Worm (Caenorhabditis elegans) whole organism, L4 larva: ENCODE data around the gene ddx-15.

ENCODE experiments used
- F26F4.8 ChIP-seq: fragments of 200-800 bp; sonication (Bioruptor generic); conservative IDR thresholded peaks from 2 replicates; pipeline ENCODE4 v1.3.6; 2022; ENCODE audit warnings: missing genetic modification characterization, missing compliant biosample characterization
- F37D6.2 ChIP-seq: sonication (generic microtip); optimal IDR thresholded peaks from 2 replicates; lab custom pipeline; 2016; ENCODE audit warnings: mild to moderate bottlenecking, missing genetic modification characterization, missing compliant biosample characterization
- T20F7.1 ChIP-seq: fragments of 200-800 bp; sonication (Bioruptor generic); optimal IDR thresholded peaks from 2 replicates; lab custom pipeline; 2018; ENCODE audit warnings: mild to moderate bottlenecking, missing genetic modification characterization, missing compliant biosample characterization
- T26A8.4 ChIP-seq: fragments of 200-800 bp; sonication (Bioruptor generic); IDR thresholded peaks from 2 replicates; pipeline ENCODE4 v1.3.6; 2022; ENCODE audit warnings: missing genetic modification characterization, missing compliant biosample characterization
- Y5F2A.4 ChIP-seq: fragments of 200-800 bp; sonication (Bioruptor generic); optimal IDR thresholded peaks from 2 replicates; lab custom pipeline; 2018; ENCODE audit warnings: mild to moderate bottlenecking, missing genetic modification characterization, missing compliant biosample characterization
- Y75B8A.6 ChIP-seq: fragments of 200-800 bp; sonication (Bioruptor generic); IDR thresholded peaks from 2 replicates; pipeline ENCODE4 v1.3.6; 2022; ENCODE audit warnings: missing genetic modification reagents, missing genetic modification characterization, missing compliant biosample characterization
- ZK337.2 ChIP-seq: fragments of 200-800 bp; sonication (Bioruptor generic); IDR thresholded peaks from 2 replicates; pipeline ENCODE4 v1.3.6; 2022; ENCODE audit warnings: missing genetic modification reagents, missing genetic modification characterization, missing compliant biosample characterization
- aha-1 ChIP-seq: fragments of 150-350 bp; peaks from one replicate; lab custom pipeline; 2014; ENCODE audit warnings: missing biosample characterization, missing genetic modification characterization
- ama-1 ChIP-seq: fragments of 150-350 bp; optimal IDR thresholded peaks from 2 replicates; lab custom pipeline; 2014; ENCODE audit warnings: inconsistent platforms, mixed read lengths
- ceh-44 ChIP-seq: fragments of 200-800 bp; sonication (Bioruptor generic); IDR thresholded peaks from 2 replicates; pipeline ENCODE4 v1.3.6; 2022; ENCODE audit warnings: missing genetic modification reagents, missing genetic modification characterization, missing compliant biosample characterization
- cey-2 ChIP-seq: sonication (generic microtip); optimal IDR thresholded peaks from 3 replicates; lab custom pipeline; 2017; ENCODE audit warnings: missing genetic modification characterization, mild to moderate bottlenecking, missing compliant biosample characterization, antibody characterized with exemption, borderline replicate concordance; ENCODE audit not compliant: insufficient read depth
- ctbp-1 ChIP-seq: fragments of 200-800 bp; sonication (Bioruptor generic); IDR thresholded peaks from 2 replicates; pipeline ENCODE4 v1.3.6; 2022; ENCODE audit warnings: missing genetic modification reagents, missing genetic modification characterization, missing compliant biosample characterization
- daf-16 ChIP-seq, 3 experiments: sonication (generic microtip); optimal IDR thresholded peaks; 2 replicates each; lab custom pipeline; 2016 to 2017; ENCODE audit warnings: missing genetic modification characterization in 3 of 3, missing genetic modification reagents in 3 of 3, mild to moderate bottlenecking in 2 of 3, missing compliant biosample characterization in 2 of 3, missing biosample characterization in 1 of 3, moderate library complexity in 1 of 3
- dmd-6 ChIP-seq: fragments of 200-800 bp; sonication (Bioruptor generic); IDR thresholded peaks from 2 replicates; pipeline ENCODE4 v1.3.6; 2022; ENCODE audit warnings: missing genetic modification reagents, missing genetic modification characterization, missing compliant biosample characterization
- dmd-9 ChIP-seq: fragments of 200-800 bp; sonication (Bioruptor generic); IDR thresholded peaks from 2 replicates; pipeline ENCODE4 v1.3.6; 2022; ENCODE audit warnings: missing genetic modification reagents, missing genetic modification characterization, missing compliant biosample characterization
- dve-1 ChIP-seq: sonication (generic microtip); optimal IDR thresholded peaks from 2 replicates; lab custom pipeline; 2017; ENCODE audit warnings: antibody characterized with exemption, mild to moderate bottlenecking, missing genetic modification characterization, missing compliant biosample characterization; ENCODE audit not compliant: insufficient read depth
- egl-43 ChIP-seq: fragments of 200-800 bp; sonication (Bioruptor generic); IDR thresholded peaks from 2 replicates; pipeline ENCODE4 v1.3.6; 2022; ENCODE audit warnings: missing genetic modification reagents, missing genetic modification characterization, missing compliant biosample characterization
- hif-1 ChIP-seq, 2 experiments: sonication (generic microtip); optimal IDR thresholded peaks; 2 replicates each; lab custom pipeline; 2016 to 2017; ENCODE audit warnings: missing compliant biosample characterization in 2 of 2, missing genetic modification characterization in 2 of 2, missing genetic modification reagents in 2 of 2, missing genotype in 2 of 2, mild to moderate bottlenecking in 1 of 2
- hlh-30 ChIP-seq: sonication (generic microtip); optimal IDR thresholded peaks from 2 replicates; lab custom pipeline; 2017; ENCODE audit warnings: antibody characterized with exemption, mild to moderate bottlenecking, missing genetic modification characterization, missing compliant biosample characterization; ENCODE audit not compliant: insufficient read depth
- hmg-1.1 ChIP-seq: fragments of 200-800 bp; sonication (Bioruptor generic); IDR thresholded peaks from 2 replicates; pipeline ENCODE4 v1.3.6; 2022; ENCODE audit warnings: missing genetic modification reagents, missing genetic modification characterization, missing compliant biosample characterization
- lin-15B ChIP-seq: fragments of 150-350 bp; sonication (generic microtip); optimal IDR thresholded peaks from 3 replicates; lab custom pipeline; 2014; ENCODE audit warnings: missing biosample characterization, missing genetic modification characterization
- lin-29 ChIP-seq: fragments of 200-800 bp; sonication (Bioruptor generic); IDR thresholded peaks from 2 replicates; pipeline ENCODE4 v1.3.6; 2022; ENCODE audit warnings: missing genetic modification reagents, missing genetic modification characterization, missing compliant biosample characterization
- lin-39 ChIP-seq: fragments of 150-350 bp; optimal IDR thresholded peaks from 2 replicates; lab custom pipeline; 2014; ENCODE audit warnings: missing biosample characterization, missing genetic modification reagents, missing genetic modification characterization
- madf-5 ChIP-seq, 2 experiments: fragments of 200-800 bp; sonication (Bioruptor generic); IDR thresholded peaks; 2 replicates each; pipeline ENCODE4 v1.3.6; 2022; ENCODE audit warnings: missing compliant biosample characterization in 2 of 2, missing genetic modification characterization in 2 of 2
- mdl-1 ChIP-seq, 2 experiments: fragments of 150-350 bp in 1 of 2; sonication (generic microtip) in 1 of 2; optimal IDR thresholded peaks; 2 replicates each; lab custom pipeline; 2014 to 2017; ENCODE audit warnings: missing biosample characterization in 2 of 2, missing genetic modification characterization in 2 of 2
- nhr-11 ChIP-seq: fragments of 150-350 bp; optimal IDR thresholded peaks from 2 replicates; lab custom pipeline; 2014; ENCODE audit warnings: missing biosample characterization, missing genetic modification characterization
- nhr-28 ChIP-seq: fragments of 150-350 bp; optimal IDR thresholded peaks from 2 replicates; lab custom pipeline; 2014; ENCODE audit warnings: missing biosample characterization, missing genetic modification characterization
- nhr-6 ChIP-seq: fragments of 150-350 bp; optimal IDR thresholded peaks from 2 replicates; lab custom pipeline; 2014; ENCODE audit warnings: missing biosample characterization, missing genetic modification characterization
- nhr-77 ChIP-seq: fragments of 150-350 bp; optimal IDR thresholded peaks from 2 replicates; lab custom pipeline; 2014; ENCODE audit warnings: missing biosample characterization, missing genetic modification characterization
- php-3 ChIP-seq: fragments of 200-800 bp; sonication (Bioruptor generic); IDR thresholded peaks from 2 replicates; pipeline ENCODE4 v1.3.6; 2022; ENCODE audit warnings: missing genetic modification reagents, missing genetic modification characterization, missing compliant biosample characterization
- saeg-2 ChIP-seq: fragments of 200-800 bp; sonication (Bioruptor generic); IDR thresholded peaks from 2 replicates; pipeline ENCODE4 v1.3.6; 2022; ENCODE audit warnings: missing genetic modification reagents, missing genetic modification characterization, missing compliant biosample characterization
- set-16 ChIP-seq: fragments of 200-800 bp; sonication (Bioruptor generic); IDR thresholded peaks from 2 replicates; pipeline ENCODE4 v1.3.6; 2022; ENCODE audit warnings: missing genetic modification reagents, missing genetic modification characterization, missing compliant biosample characterization
- skn-1 ChIP-seq: fragments of 150-350 bp; optimal IDR thresholded peaks from 2 replicates; lab custom pipeline; 2014; ENCODE audit warnings: missing biosample characterization, missing genetic modification characterization
- spr-1 ChIP-seq: sonication (generic microtip); optimal IDR thresholded peaks from 2 replicates; lab custom pipeline; 2016; ENCODE audit warnings: mild to moderate bottlenecking, missing genetic modification characterization, missing compliant biosample characterization
- tra-1 ChIP-seq: fragments of 200-800 bp; sonication (Bioruptor generic); IDR thresholded peaks from 2 replicates; pipeline ENCODE4 v1.3.6; 2022; ENCODE audit warnings: missing genetic modification reagents, missing genetic modification characterization, missing compliant biosample characterization
- unc-130 ChIP-seq: sonication (generic microtip); optimal IDR thresholded peaks from 2 replicates; lab custom pipeline; 2016; ENCODE audit warnings: missing genetic modification reagents, missing genetic modification characterization, missing compliant biosample characterization
- unc-39 ChIP-seq: sonication (generic microtip); optimal IDR thresholded peaks from 2 replicates; lab custom pipeline; 2017; ENCODE audit warnings: missing biosample characterization, missing genetic modification characterization
- unc-62 ChIP-seq, 3 experiments: fragments of 150-350 bp in 1 of 3; sonication (generic microtip); optimal IDR thresholded peaks in 2 of 3; peaks in 1 of 3; 1 replicate in 1 of 3; 2 replicates in 2 of 3; lab custom pipeline; 2014 to 2017; ENCODE audit warnings: missing biosample characterization in 3 of 3, missing genetic modification characterization in 3 of 3, missing genetic modification reagents in 3 of 3, missing genotype in 1 of 3
- vab-7 ChIP-seq: fragments of 200-800 bp; sonication (Bioruptor generic); IDR thresholded peaks from 2 replicates; pipeline ENCODE4 v1.3.6; 2022; ENCODE audit warnings: missing genetic modification reagents, missing genetic modification characterization, missing compliant biosample characterization
- zfp-2 ChIP-seq: sonication (generic microtip); optimal IDR thresholded peaks from 2 replicates; lab custom pipeline; 2016; ENCODE audit warnings: mild to moderate bottlenecking, missing genetic modification characterization, missing compliant biosample characterization
- zfp-3 ChIP-seq: fragments of 200-800 bp; sonication (Bioruptor generic); conservative IDR thresholded peaks from 2 replicates; pipeline ENCODE4 v1.3.6; 2022; ENCODE audit warnings: missing genetic modification reagents, missing genetic modification characterization, missing compliant biosample characterization
- zip-11 ChIP-seq: fragments of 200-800 bp; sonication (Bioruptor generic); IDR thresholded peaks from 2 replicates; pipeline ENCODE4 v1.3.6; 2022; ENCODE audit warnings: missing genetic modification characterization, missing compliant biosample characterization
- zip-2 ChIP-seq: fragments of 150-350 bp; optimal IDR thresholded peaks from 2 replicates; lab custom pipeline; 2014; ENCODE audit warnings: missing biosample characterization, missing genetic modification characterization

The ddx-15 gene

DNA sequence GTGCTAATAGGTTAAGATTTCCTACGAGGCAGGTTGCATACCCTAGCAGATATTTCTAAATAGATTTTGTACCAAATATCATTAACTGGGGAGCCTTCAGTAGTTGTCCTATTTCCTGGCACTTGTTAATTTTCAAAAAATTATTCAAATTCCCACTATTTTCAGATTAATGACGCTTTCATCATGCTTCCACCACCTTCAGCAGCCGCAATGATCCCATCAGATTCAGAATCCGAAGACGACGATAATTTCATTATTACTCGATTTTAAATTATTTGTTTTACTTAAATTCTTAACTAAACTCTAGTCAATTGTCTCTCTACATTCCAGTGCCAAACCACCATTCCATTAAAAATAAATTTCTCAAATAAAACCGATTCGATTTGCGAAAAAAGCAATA is 40.7 kb downstream of the ddx-15 start (continued):
- TF ChIP-seq T20F7.1 (GFP tag; lab: Kevin White, UChicago) (peak; percentile 12), ceh-44 (GFP tag; lab: Robert Waterston, UW) (no peak), set-16 (GFP tag; lab: Robert Waterston, UW) (no peak), saeg-2 (GFP tag; lab: Robert Waterston, UW) (no peak), zip-2 (tag; lab: Kevin White, UChicago) (no peak), skn-1 (tag; lab: Kevin White, UChicago) (no peak), ZK337.2 (GFP tag; lab: Robert Waterston, UW) (no peak), T26A8.4 (GFP tag; lab: Robert Waterston, UW) (peak; percentile 47; the same call in 1 of the 2 replicates), F37D6.2 (tag; lab: Kevin White, UChicago) (no peak), zfp-2 (no peak), ama-1 (lab: Kevin White, UChicago) (peak; percentile 60), daf-16 (GFP tag; optimal IDR thresholded peaks at IDR 0.05; lab: Kevin White, UChicago) (no peak), daf-16 (tag; optimal IDR thresholded peaks at IDR 0.05; lab: Kevin White, UChicago) (peak; percentile 46), unc-39 (tag; lab: Kevin White, UChicago) (no peak), egl-43 (GFP tag; lab: Robert Waterston, UW) (no peak), dmd-9 (GFP tag; lab: Robert Waterston, UW) (no peak), nhr-6 (peak; percentile 22), tra-1 (GFP tag; lab: Robert Waterston, UW) (0 out of 2 replicates have a peak, but pooled peaks have one; percentile 20), nhr-28 (tag; lab: Kevin White, UChicago) (no peak), vab-7 (GFP tag; lab: Robert Waterston, UW) (0 out of 2 replicates have a peak, but pooled peaks have one; percentile 6), Y75B8A.6 (no peak), zfp-3 (GFP tag; lab: Robert Waterston, UW) (peak; percentile 90), php-3 (GFP tag; lab: Robert Waterston, UW) (0 out of 2 replicates have a peak, but pooled peaks have one; percentile 38), lin-39 (no peak), lin-15B (tag; lab: Kevin White, UChicago) (no peak), hif-1 (tag; optimal IDR thresholded peaks at IDR 0.05; lab: Kevin White, UChicago) (no peak), madf-5 (GFP tag; IDR thresholded peaks at IDR 0.05; lab: Robert Waterston, UW) (no peak), spr-1 (no peak), ctbp-1 (GFP tag; lab: Robert Waterston, UW) (no peak), nhr-77 (tag; lab: Kevin White, UChicago) (peak; percentile 35)
- TF ChIP-seq, all 104 proteins: peak for 16

DNA sequence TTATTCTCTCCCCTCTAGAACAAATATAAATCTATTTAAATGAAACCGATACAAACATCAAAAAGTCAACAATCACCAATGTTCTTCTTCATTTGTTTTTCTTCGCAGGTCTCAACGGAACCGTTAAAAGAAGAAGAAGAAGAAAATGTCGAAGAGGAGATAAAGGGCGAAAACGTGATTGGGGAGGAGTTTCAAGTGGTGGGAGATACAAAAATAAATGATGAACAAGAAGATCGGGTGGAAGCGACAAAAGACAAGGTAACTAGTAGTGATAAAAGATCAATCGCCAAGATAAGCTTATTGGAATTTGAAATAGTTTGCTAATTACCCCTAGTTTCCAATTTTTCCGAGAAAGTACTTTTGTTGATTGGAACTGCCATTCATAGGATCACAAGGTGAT is 41.3 kb downstream of the ddx-15 start:
- TF ChIP-seq nhr-28 (tag; lab: Kevin White, UChicago) (peak; percentile 48), dmd-9 (GFP tag; lab: Robert Waterston, UW) (no peak), dve-1 (tag; lab: Kevin White, UChicago) (peak; percentile 23), cey-2 (tag; lab: Kevin White, UChicago) (peak; percentile 6), ama-1 (lab: Kevin White, UChicago) (no peak), Y5F2A.4 (GFP tag; lab: Kevin White, UChicago) (no peak), mdl-1 (tag; optimal IDR thresholded peaks at IDR 0.05; lab: Kevin White, UChicago) (peak in 1 of 2 experiments; percentile 32), unc-62 (GFP tag; optimal IDR thresholded peaks at IDR 0.05 in 1 of 2; lab: Kevin White, UChicago) (peak in 1 of 2 experiments; percentile 61), unc-62 (tag; optimal IDR thresholded peaks at IDR 0.05; lab: Kevin White, UChicago) (no peak), egl-43 (GFP tag; lab: Robert Waterston, UW) (no peak), hmg-1.1 (GFP tag; lab: Robert Waterston, UW) (no peak), nhr-11 (tag; lab: Kevin White, UChicago) (no peak), zip-11 (GFP tag; lab: Robert Waterston, UW) (no peak), dmd-6 (0 out of 2 replicates have a peak, but pooled peaks have one; percentile 12), F26F4.8 (GFP tag; lab: Robert Waterston, UW) (no peak), unc-130 (GFP tag; lab: Kevin White, UChicago) (no peak), hlh-30 (tag; lab: Kevin White, UChicago) (peak; percentile 18), tra-1 (GFP tag; lab: Robert Waterston, UW) (no peak), aha-1 (tag; lab: Kevin White, UChicago) (peak; percentile 42), lin-29 (peak; percentile 9; the same call in 1 of the 2 replicates), zfp-2 (no peak)
- TF ChIP-seq, all 104 proteins: peak for 9
